Worm (Caenorhabditis elegans) whole organism, L2 larva: ENCODE results near the gene K10D6.3.

Experiments used
- F13H6.1 ChIP-seq: sonication (generic microtip); optimal IDR thresholded peaks from 2 replicates; lab custom pipeline; 2016; ENCODE audit warnings: missing genetic modification characterization, missing compliant biosample characterization
- ZK546.5 ChIP-seq: sonication (generic microtip); optimal IDR thresholded peaks from 2 replicates; lab custom pipeline; 2017; ENCODE audit warnings: missing biosample characterization, missing genetic modification characterization
- alr-1 ChIP-seq: fragments of 150-350 bp; optimal IDR thresholded peaks from 2 replicates; lab custom pipeline; 2014; ENCODE audit warnings: missing biosample characterization, missing genetic modification characterization
- blmp-1 ChIP-seq: sonication (generic microtip); optimal IDR thresholded peaks from 2 replicates; lab custom pipeline; 2017; ENCODE audit warnings: missing genetic modification characterization, mild to moderate bottlenecking, missing compliant biosample characterization, antibody characterized with exemption, moderate library complexity; ENCODE audit not compliant: insufficient read depth
- ceh-16 ChIP-seq: fragments of 150-350 bp; optimal IDR thresholded peaks from 2 replicates; lab custom pipeline; 2014; ENCODE audit warnings: missing biosample characterization, missing genetic modification characterization
- ceh-82 ChIP-seq: fragments of 150-350 bp; optimal IDR thresholded peaks from 2 replicates; lab custom pipeline; 2014; ENCODE audit warnings: missing biosample characterization, missing genetic modification characterization
- crh-2 ChIP-seq: sonication (generic microtip); optimal IDR thresholded peaks from 2 replicates; lab custom pipeline; 2017; ENCODE audit warnings: missing biosample characterization, missing genetic modification characterization
- dmd-4 ChIP-seq: sonication (generic microtip); optimal IDR thresholded peaks from 2 replicates; lab custom pipeline; 2017; ENCODE audit warnings: missing biosample characterization, missing genetic modification characterization
- elt-1 ChIP-seq: fragments of 150-350 bp; optimal IDR thresholded peaks from 2 replicates; lab custom pipeline; 2014; ENCODE audit warnings: missing biosample characterization, missing genetic modification characterization
- elt-3 ChIP-seq: sonication (generic microtip); optimal IDR thresholded peaks from 2 replicates; lab custom pipeline; 2017; ENCODE audit warnings: missing biosample characterization, missing genetic modification characterization
- fos-1 ChIP-seq: fragments of 150-350 bp; optimal IDR thresholded peaks from 2 replicates; lab custom pipeline; 2014; ENCODE audit warnings: missing biosample characterization, missing genetic modification characterization
- gmeb-1 ChIP-seq: fragments of 150-350 bp; optimal IDR thresholded peaks from 2 replicates; lab custom pipeline; 2014; ENCODE audit warnings: missing biosample characterization, missing genetic modification characterization
- lin-11 ChIP-seq: fragments of 150-350 bp; sonication (generic microtip); optimal IDR thresholded peaks from 2 replicates; lab custom pipeline; 2014; ENCODE audit warnings: missing biosample characterization, missing genetic modification characterization, inconsistent platforms, mixed read lengths
- lin-13 ChIP-seq: fragments of 150-350 bp; optimal IDR thresholded peaks from 2 replicates; lab custom pipeline; 2014; ENCODE audit warnings: missing biosample characterization, missing genetic modification reagents, missing genetic modification characterization
- lin-39 ChIP-seq: fragments of 150-350 bp; optimal IDR thresholded peaks from 2 replicates; lab custom pipeline; 2014; ENCODE audit warnings: missing biosample characterization, missing genetic modification reagents, missing genetic modification characterization
- lsy-2 ChIP-seq, 2 experiments: fragments of 150-350 bp in 1 of 2; sonication (generic microtip) in 1 of 2; optimal IDR thresholded peaks; 2 replicates each; lab custom pipeline; 2014 to 2017; ENCODE audit warnings: missing biosample characterization in 2 of 2, missing genetic modification characterization in 2 of 2
- mab-5 ChIP-seq: fragments of 150-350 bp; optimal IDR thresholded peaks from 2 replicates; lab custom pipeline; 2014; ENCODE audit warnings: missing biosample characterization, missing genetic modification characterization
- mbf-1 ChIP-seq: sonication (generic microtip); optimal IDR thresholded peaks from 2 replicates; lab custom pipeline; 2017; ENCODE audit warnings: missing biosample characterization, missing genetic modification characterization
- nhr-10 ChIP-seq: sonication (generic microtip); optimal IDR thresholded peaks from 2 replicates; lab custom pipeline; 2017; ENCODE audit warnings: missing biosample characterization, missing genetic modification characterization
- nhr-11 ChIP-seq: fragments of 150-350 bp; optimal IDR thresholded peaks from 2 replicates; lab custom pipeline; 2014; ENCODE audit warnings: missing biosample characterization, missing genetic modification characterization
- nhr-12 ChIP-seq: fragments of 150-350 bp; optimal IDR thresholded peaks from 2 replicates; lab custom pipeline; 2014; ENCODE audit warnings: missing biosample characterization, missing genetic modification characterization
- nhr-129 ChIP-seq: fragments of 150-350 bp; optimal IDR thresholded peaks from 2 replicates; lab custom pipeline; 2014; ENCODE audit warnings: missing biosample characterization, missing genetic modification characterization
- nhr-21 ChIP-seq: fragments of 150-350 bp; optimal IDR thresholded peaks from 2 replicates; lab custom pipeline; 2014; ENCODE audit warnings: missing biosample characterization, missing genetic modification characterization
- nhr-23 ChIP-seq: fragments of 150-350 bp; optimal IDR thresholded peaks from 2 replicates; lab custom pipeline; 2014; ENCODE audit warnings: missing biosample characterization, missing genetic modification reagents, missing genetic modification characterization
- nhr-6 ChIP-seq: fragments of 150-350 bp; optimal IDR thresholded peaks from 2 replicates; lab custom pipeline; 2014; ENCODE audit warnings: missing biosample characterization, missing genetic modification characterization
- nhr-77 ChIP-seq: fragments of 150-350 bp; optimal IDR thresholded peaks from 2 replicates; lab custom pipeline; 2014; ENCODE audit warnings: missing biosample characterization, missing genetic modification characterization
- peb-1 ChIP-seq: fragments of 150-350 bp; optimal IDR thresholded peaks from 2 replicates; lab custom pipeline; 2014; ENCODE audit warnings: missing biosample characterization, missing genetic modification characterization
- sem-4 ChIP-seq: fragments of 150-350 bp; optimal IDR thresholded peaks from 2 replicates; lab custom pipeline; 2014; ENCODE audit warnings: missing biosample characterization, missing genetic modification reagents, missing genetic modification characterization
- skn-1 ChIP-seq: sonication (generic microtip); optimal IDR thresholded peaks from 2 replicates; lab custom pipeline; 2017; ENCODE audit warnings: missing biosample characterization, missing genetic modification characterization
- sma-3 ChIP-seq: sonication (generic microtip); optimal IDR thresholded peaks from 2 replicates; lab custom pipeline; 2016; ENCODE audit warnings: missing genetic modification reagents, missing genetic modification characterization, missing compliant biosample characterization
- sma-9 ChIP-seq, 2 experiments: fragments of 150-350 bp in 1 of 2; sonication (generic microtip) in 1 of 2; optimal IDR thresholded peaks; 2 replicates each; lab custom pipeline; 2014 to 2016; ENCODE audit warnings: missing genetic modification characterization in 2 of 2, mild to moderate bottlenecking in 1 of 2, missing biosample characterization in 1 of 2, missing compliant biosample characterization in 1 of 2, missing genetic modification reagents in 1 of 2, moderate library complexity in 1 of 2
- unc-39 ChIP-seq: fragments of 150-350 bp; optimal IDR thresholded peaks from 2 replicates; lab custom pipeline; 2014; ENCODE audit warnings: missing biosample characterization, missing genetic modification characterization
- unc-62 ChIP-seq: fragments of 150-350 bp; optimal IDR thresholded peaks from 2 replicates; lab custom pipeline; 2014; ENCODE audit warnings: missing biosample characterization, missing genetic modification reagents, missing genetic modification characterization
- zag-1 ChIP-seq: fragments of 150-350 bp; optimal IDR thresholded peaks from 2 replicates; lab custom pipeline; 2014; ENCODE audit warnings: missing biosample characterization, missing genetic modification characterization
- ztf-1 ChIP-seq: fragments of 200-800 bp; sonication (Bioruptor generic); conservative IDR thresholded peaks from 2 replicates; pipeline ENCODE4 v1.3.6; 2022; ENCODE audit warnings: missing genetic modification characterization, missing compliant biosample characterization
- ztf-4 ChIP-seq: fragments of 150-350 bp; optimal IDR thresholded peaks from 2 replicates; lab custom pipeline; 2014; ENCODE audit warnings: missing biosample characterization, missing genetic modification characterization

K10D6.3 gene

DNA sequence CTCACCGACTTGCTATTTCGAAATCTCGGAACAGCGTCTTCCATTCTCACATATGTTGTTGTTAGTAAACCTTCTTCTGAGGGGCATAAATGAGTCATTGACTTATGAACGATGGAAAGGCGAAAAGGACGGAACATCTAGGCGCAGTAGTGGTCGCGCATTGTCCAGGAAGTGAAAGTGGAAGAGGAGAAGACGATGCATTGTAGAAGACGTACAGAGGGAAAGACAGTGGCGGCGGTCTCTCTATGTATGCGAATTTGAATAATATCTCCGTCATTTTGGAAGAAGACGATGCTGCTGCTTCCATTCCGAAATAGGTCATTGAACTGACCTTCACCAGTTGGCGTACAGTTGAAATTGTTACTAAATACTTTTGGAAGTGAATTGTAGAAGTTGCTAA is 2.3 kb upstream of the K10D6.3 start:
- TF ChIP-seq mbf-1 (no peak), sem-4 (no peak), ceh-16 (peak; percentile 53), blmp-1 (tag; lab: Kevin White, UChicago) (peak; percentile 67), unc-39 (tag; lab: Kevin White, UChicago) (no peak), nhr-10 (tag; lab: Kevin White, UChicago) (no peak), nhr-6 (tag; lab: Kevin White, UChicago) (no peak), sma-3 (GFP tag; lab: Kevin White, UChicago) (no peak), elt-3 (no peak), nhr-129 (tag; lab: Kevin White, UChicago) (no peak), crh-2 (tag; lab: Kevin White, UChicago) (no peak), gmeb-1 (tag; lab: Kevin White, UChicago) (no peak), nhr-21 (no peak), dmd-4 (tag; lab: Kevin White, UChicago) (no peak), ZK546.5 (no peak), lin-11 (tag; lab: Kevin White, UChicago) (no peak)

DNA sequence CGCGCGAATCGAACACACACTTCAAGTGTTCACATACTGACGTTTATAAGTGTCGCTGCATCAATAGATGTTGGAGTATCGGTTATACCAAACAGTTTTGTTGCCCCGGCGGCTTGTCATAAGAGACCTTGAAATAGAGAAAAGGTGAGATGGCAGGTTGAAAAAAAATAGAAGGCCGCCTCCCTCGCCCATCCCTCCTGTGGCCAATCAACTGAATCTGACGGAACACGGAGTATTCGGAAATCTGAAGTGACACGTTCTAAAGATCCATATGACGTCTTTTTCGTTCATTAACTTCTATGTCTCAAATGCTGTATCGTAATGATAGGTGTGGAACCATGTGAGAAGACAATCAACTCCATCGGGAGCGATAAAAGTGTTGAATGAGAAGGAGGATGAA is 919 bp upstream of the K10D6.3 start:
- TF ChIP-seq F13H6.1 (tag; lab: Kevin White, UChicago) (no peak), ztf-4 (tag; lab: Kevin White, UChicago) (no peak), lin-13 (GFP tag; lab: Kevin White, UChicago) (no peak), unc-39 (tag; lab: Kevin White, UChicago) (no peak), nhr-23 (tag; lab: Kevin White, UChicago) (no peak), nhr-11 (tag; lab: Kevin White, UChicago) (no peak), alr-1 (no peak), crh-2 (tag; lab: Kevin White, UChicago) (no peak), ceh-16 (no peak), nhr-10 (tag; lab: Kevin White, UChicago) (no peak), ztf-1 (GFP tag; lab: Robert Waterston, UW) (no peak), peb-1 (tag; lab: Kevin White, UChicago) (no peak), sma-9 (GFP tag; optimal IDR thresholded peaks at IDR 0.05; lab: Kevin White, UChicago) (no peak), sma-9 (tag; optimal IDR thresholded peaks at IDR 0.05; lab: Kevin White, UChicago) (no peak), lin-39 (no peak), lsy-2 (tag; optimal IDR thresholded peaks at IDR 0.05; lab: Kevin White, UChicago) (no peak)

DNA sequence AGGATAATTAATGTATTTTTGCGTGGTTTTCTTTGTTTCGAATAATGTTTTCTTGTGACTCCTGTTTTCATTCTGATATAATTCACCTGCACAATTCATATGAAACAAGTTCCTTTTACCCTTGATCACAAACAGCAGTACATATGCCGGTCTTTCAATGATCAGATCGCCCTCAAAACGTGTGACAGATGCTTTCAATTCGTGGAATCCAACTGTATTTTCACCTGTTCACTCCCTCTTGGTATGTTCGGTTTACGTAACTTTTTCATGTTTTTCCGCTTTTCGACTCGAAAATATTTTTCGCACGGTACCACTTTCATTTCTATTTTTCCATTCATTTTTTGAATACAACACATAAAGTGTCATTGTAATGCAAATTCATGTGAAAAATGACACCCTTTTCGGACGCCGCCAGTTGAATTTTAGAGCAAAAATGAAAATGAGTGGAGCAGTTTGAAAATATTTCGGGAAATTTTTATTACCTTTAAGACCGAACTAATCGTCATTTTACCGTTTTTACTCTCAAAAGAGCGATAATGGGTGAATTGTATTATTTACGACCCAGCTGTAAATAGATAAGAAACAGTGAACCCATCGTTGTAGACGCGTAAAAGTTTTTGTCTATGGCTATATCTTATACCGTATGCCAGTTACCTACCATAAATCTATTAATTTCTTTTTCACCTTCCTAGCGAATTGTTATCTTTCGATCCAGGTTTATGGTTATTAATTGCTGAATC is 1.6 kb downstream of the K10D6.3 start, which contains the start of gene K10D6.4:
K10D6.4 (plus strand) TSS at position 100 of the 740 bp plus-strand sequence.
- TF ChIP-seq fos-1 (tag; lab: Kevin White, UChicago) (peak; percentile 47), lin-11 (tag; lab: Kevin White, UChicago) (peak; percentile 5), mab-5 (tag; lab: Kevin White, UChicago) (no peak)

ce11 chrV:11204452-11204851 is 4.0 kb downstream of the K10D6.3 start:
- TF ChIP-seq mbf-1, result no peak

- TF ChIP-seq peb-1 (tag; lab: Kevin White, UChicago) (no peak), elt-1 (no peak), elt-3 (no peak), nhr-12 (tag; lab: Kevin White, UChicago) (no peak)
Observed at ce11 chrV:11206467-11206866, 6.1 kb downstream of the K10D6.3 start.

DNA sequence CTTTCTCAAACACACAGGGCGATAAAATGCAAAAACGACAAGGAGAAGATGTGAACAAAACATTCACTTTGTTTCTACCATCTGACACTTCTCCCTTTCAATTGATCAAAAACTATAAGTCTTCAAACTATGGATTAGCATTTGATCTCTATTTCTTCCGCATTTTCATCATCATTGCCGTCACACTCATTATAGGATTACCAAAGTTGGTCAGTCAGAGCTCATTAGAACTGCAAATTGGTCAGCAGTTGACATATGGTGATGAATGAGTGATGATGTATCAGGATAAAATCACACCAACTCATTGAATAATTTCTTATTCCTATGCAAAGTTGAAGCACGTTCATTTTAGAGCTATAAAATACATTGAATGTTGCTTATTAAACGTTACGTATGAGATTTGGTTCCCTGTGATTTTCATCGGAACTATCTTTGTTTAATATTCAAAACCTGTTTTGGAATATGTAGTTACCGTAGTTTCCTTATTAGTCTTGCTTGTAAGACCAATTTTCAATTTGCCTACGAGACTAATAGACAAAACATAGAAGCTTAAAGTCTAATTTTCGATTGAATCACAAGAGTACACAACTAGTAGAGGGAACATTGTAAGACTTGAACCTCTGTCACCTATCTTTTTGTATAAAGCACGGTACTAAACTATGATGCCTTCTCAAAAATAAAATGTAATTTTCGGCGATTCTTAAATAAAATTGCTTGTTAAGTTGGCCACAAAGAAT is 9.2 kb downstream of the K10D6.3 start:
- no peak for TF ChIP-seq zag-1 (tag; lab: Kevin White, UChicago)
- TF ChIP-seq nhr-77 (tag; lab: Kevin White, UChicago), result no peak
- no peak for TF ChIP-seq unc-62 (GFP tag; lab: Kevin White, UChicago)
- TF ChIP-seq sma-9 (GFP tag; optimal IDR thresholded peaks at IDR 0.05; lab: Kevin White, UChicago), result no peak
- no peak for TF ChIP-seq sma-9 (tag; optimal IDR thresholded peaks at IDR 0.05; lab: Kevin White, UChicago)
- TF ChIP-seq skn-1 (tag; lab: Kevin White, UChicago), result no peak
- TF ChIP-seq ZK546.5, result no peak
- no peak for TF ChIP-seq ceh-82 (tag; lab: Kevin White, UChicago)
- no peak for TF ChIP-seq sma-3 (GFP tag; lab: Kevin White, UChicago)
- TF ChIP-seq nhr-11 (tag; lab: Kevin White, UChicago), result no peak
- TF ChIP-seq nhr-12 (tag; lab: Kevin White, UChicago), result no peak
